Worm (Caenorhabditis elegans) whole organism, midembryonic: ENCODE measurements around the gene pek-1.

Source experiments
- T22C8.4 ChIP-seq: fragments of 200-800 bp; sonication (Bioruptor generic); IDR thresholded peaks from 2 replicates; pipeline ENCODE4 v1.3.6; 2022; ENCODE audit warnings: missing genetic modification characterization, missing compliant biosample characterization
- cog-1 ChIP-seq: sonication (generic microtip); optimal IDR thresholded peaks from 2 replicates; lab custom pipeline; 2016; ENCODE audit warnings: missing genetic modification characterization, missing compliant biosample characterization
- flt-1 ChIP-seq: fragments of 200-800 bp; sonication (Bioruptor generic); IDR thresholded peaks from 2 replicates; pipeline ENCODE4 v1.3.6; 2022; ENCODE audit warnings: missing genetic modification characterization, missing compliant biosample characterization
- klf-2 ChIP-seq: fragments of 200-800 bp; sonication (Bioruptor generic); conservative IDR thresholded peaks from 2 replicates; pipeline ENCODE4 v1.3.6; 2022; ENCODE audit warnings: missing genetic modification reagents, missing genetic modification characterization, missing compliant biosample characterization
- med-1 ChIP-seq: sonication (generic microtip); optimal IDR thresholded peaks from 2 replicates; lab custom pipeline; 2017; ENCODE audit warnings: missing genetic modification characterization, mild to moderate bottlenecking, missing compliant biosample characterization, antibody characterized with exemption, missing genetic modification reagents; ENCODE audit not compliant: insufficient read depth
- ref-1 ChIP-seq: fragments of 200-800 bp; sonication (Bioruptor generic); conservative IDR thresholded peaks from 2 replicates; pipeline ENCODE4 v1.3.6; 2022; ENCODE audit warnings: missing genetic modification reagents, missing genetic modification characterization, missing compliant biosample characterization
- tab-1 ChIP-seq: fragments of 200-800 bp; sonication (Bioruptor generic); IDR thresholded peaks from 2 replicates; pipeline ENCODE4 v1.3.6; 2022; ENCODE audit warnings: missing genetic modification characterization, missing compliant biosample characterization
- ztf-23 ChIP-seq: fragments of 200-800 bp; sonication (Bioruptor generic); IDR thresholded peaks from 2 replicates; pipeline ENCODE4 v1.3.6; 2022; ENCODE audit warnings: missing genetic modification reagents, missing genetic modification characterization, missing compliant biosample characterization
- ztf-29 ChIP-seq: fragments of 200-800 bp; sonication (Bioruptor generic); IDR thresholded peaks from 2 replicates; pipeline ENCODE4 v1.3.6; 2022; ENCODE audit warnings: missing genetic modification reagents, missing genetic modification characterization, missing compliant biosample characterization

Gene pek-1

DNA sequence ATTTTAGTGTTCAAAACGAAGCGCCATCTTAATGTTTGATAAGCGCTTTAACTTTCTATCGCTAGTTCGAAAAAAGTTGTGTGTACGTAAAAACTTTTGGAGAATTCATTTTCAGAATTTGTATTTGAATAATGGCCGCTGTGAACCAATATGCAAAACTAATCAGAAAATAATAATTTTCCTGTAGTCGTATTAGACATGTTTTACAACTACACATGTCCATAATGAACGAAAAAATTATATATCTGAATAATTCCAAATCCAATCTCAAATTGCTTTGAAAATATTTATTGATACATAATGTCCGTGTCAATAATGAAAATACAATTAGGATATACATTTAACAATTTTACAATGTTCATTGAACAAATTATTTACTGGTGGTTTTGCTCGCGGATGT, 7.9 kb downstream of the pek-1 start:
- TF ChIP-seq ztf-23 (GFP tag; lab: Robert Waterston, UW) (no peak), flt-1 (GFP tag; lab: Robert Waterston, UW) (no peak), cog-1 (no peak), ztf-29 (GFP tag; lab: Robert Waterston, UW) (no peak), klf-2 (GFP tag; lab: Robert Waterston, UW) (no peak)

DNA sequence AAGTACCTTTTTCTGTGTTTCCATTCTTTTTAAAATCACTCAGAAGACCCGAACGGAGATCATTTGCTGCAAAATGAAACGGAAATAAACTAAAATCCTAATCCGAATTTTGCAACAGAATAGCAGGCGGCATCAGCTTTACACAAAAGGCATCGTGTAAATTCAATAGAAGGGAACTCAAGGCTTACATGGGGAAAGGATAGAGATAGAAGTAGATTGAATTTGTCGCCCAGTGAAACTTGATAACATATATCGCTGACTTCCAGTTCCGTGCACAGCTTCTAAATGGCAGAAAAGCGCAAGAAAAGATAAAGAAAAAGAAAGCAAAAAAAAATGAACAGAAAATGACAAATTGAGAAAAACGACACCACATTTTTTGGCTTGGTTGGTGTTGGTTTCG, 8.8 kb downstream of the pek-1 start, which contains the start of gene slo-2:
Gene slo-2, minus strand, starts transcription at position 24 of the 400 bp plus-strand sequence.
- TF ChIP-seq ztf-23 (GFP tag; lab: Robert Waterston, UW) (no peak), flt-1 (GFP tag; lab: Robert Waterston, UW) (no peak), ref-1 (GFP tag; lab: Robert Waterston, UW) (no peak), cog-1 (no peak), T22C8.4 (GFP tag; lab: Robert Waterston, UW) (no peak), ztf-29 (GFP tag; lab: Robert Waterston, UW) (no peak), med-1 (GFP tag; lab: Kevin White, UChicago) (no peak), tab-1 (no peak), klf-2 (GFP tag; lab: Robert Waterston, UW) (no peak)

DNA sequence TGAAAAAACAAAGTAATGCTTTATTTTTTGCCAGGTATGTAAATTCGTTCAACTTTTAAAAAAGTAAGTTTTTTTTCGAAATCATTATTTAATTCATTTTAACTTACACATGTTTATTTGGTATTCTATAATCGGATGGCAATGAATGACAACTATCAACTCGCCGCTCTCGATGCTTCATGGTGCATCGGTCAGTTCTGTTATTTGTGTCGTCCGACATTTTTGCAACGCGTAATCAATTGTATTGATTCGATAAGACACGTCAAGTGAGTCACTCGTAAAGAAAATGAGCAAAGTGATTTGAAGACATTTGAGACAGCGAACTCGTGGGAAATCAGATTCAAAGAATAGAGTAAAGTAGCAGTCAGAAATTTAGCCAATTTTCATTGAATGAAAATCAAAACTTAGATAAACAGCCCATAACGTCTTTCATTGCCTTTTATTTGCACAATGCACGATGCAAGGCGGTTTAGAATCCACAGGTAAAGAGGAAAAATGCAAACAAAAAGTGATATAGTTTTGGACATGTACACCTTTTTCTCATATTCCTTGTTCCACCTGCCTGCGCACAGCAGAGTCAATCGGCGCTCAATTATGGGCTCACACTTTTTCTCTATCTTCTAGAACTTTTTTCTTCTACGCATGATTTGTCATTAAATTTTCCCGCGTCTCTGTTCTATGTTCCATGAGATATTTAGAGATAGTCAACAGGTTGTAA, 14.1 kb downstream of the pek-1 start:
- TF ChIP-seq ref-1 (GFP tag; lab: Robert Waterston, UW) (no peak), med-1 (GFP tag; lab: Kevin White, UChicago) (no peak), T22C8.4 (GFP tag; lab: Robert Waterston, UW) (no peak), ztf-29 (GFP tag; lab: Robert Waterston, UW) (no peak), ztf-23 (GFP tag; lab: Robert Waterston, UW) (no peak), flt-1 (GFP tag; lab: Robert Waterston, UW) (no peak), cog-1 (no peak), tab-1 (no peak), klf-2 (GFP tag; lab: Robert Waterston, UW) (no peak)

DNA sequence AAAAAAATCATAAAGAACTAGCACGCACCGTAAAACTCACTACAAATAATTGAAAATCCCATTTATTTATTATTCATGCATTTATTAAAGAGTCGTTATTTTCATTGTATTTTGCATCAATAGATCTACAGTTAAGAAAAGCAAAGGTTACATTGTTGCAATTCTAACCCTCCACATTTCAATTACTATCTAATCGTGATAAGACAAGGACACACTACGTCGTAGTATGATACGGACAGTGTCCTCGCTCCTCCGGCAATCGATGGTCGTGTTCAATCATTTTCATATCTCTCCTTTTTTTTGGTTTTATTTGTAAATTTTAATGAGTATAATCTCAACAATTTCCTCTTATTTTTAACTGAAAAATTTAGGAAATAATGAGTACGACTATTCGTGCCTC, 21.8 kb downstream of the pek-1 start, which contains the start of gene prx-12:
Gene prx-12, plus strand, starts transcription at position 371 of the 400 bp plus-strand sequence.
- TF ChIP-seq flt-1 (GFP tag; lab: Robert Waterston, UW) = no peak
- TF ChIP-seq T22C8.4 (GFP tag; lab: Robert Waterston, UW) = no peak
- TF ChIP-seq ztf-29 (GFP tag; lab: Robert Waterston, UW) = no peak
- TF ChIP-seq klf-2 (GFP tag; lab: Robert Waterston, UW) = no peak
- TF ChIP-seq med-1 (GFP tag; lab: Kevin White, UChicago) = no peak
- no peak for TF ChIP-seq cog-1
- no peak for TF ChIP-seq ref-1 (GFP tag; lab: Robert Waterston, UW)
- TF ChIP-seq tab-1 = no peak
- no peak for TF ChIP-seq ztf-23 (GFP tag; lab: Robert Waterston, UW)

DNA sequence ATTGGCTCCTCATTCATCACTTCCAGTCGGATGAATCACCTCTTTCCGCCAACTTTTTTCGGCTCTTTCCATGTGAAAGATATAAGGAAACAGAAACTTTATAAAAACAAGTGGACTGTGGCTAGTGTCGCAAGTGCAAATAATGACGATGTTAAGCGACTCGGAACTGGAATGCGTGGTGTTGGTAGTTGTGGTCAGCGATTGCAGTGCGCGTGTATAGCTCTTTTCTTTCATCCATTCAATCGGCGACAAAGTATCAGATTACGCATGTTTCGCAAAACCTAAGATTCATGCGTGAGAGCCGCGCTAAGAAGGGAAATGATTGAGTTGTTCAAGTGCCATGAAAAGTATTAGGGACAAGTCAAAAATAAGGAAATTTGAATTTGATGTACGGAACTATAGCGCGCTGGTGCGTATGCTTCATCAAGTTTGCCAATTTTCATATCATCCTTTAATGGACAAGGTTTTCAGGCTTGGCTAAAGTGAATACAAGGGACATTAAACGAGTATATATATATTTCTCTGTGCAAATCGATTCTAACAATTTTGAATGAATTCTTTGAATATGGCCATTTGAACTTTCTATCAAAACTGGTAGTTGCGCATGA, 26.9 kb downstream of the pek-1 start:
- no peak for TF ChIP-seq klf-2 (GFP tag; lab: Robert Waterston, UW)
- no peak for TF ChIP-seq ztf-29 (GFP tag; lab: Robert Waterston, UW)
- TF ChIP-seq cog-1 = no peak
- TF ChIP-seq flt-1 (GFP tag; lab: Robert Waterston, UW) = no peak
- no peak for TF ChIP-seq ref-1 (GFP tag; lab: Robert Waterston, UW)
- TF ChIP-seq ztf-23 (GFP tag; lab: Robert Waterston, UW) = no peak
- no peak for TF ChIP-seq T22C8.4 (GFP tag; lab: Robert Waterston, UW)
- TF ChIP-seq med-1 (GFP tag; lab: Kevin White, UChicago) = no peak
- no peak for TF ChIP-seq tab-1

DNA sequence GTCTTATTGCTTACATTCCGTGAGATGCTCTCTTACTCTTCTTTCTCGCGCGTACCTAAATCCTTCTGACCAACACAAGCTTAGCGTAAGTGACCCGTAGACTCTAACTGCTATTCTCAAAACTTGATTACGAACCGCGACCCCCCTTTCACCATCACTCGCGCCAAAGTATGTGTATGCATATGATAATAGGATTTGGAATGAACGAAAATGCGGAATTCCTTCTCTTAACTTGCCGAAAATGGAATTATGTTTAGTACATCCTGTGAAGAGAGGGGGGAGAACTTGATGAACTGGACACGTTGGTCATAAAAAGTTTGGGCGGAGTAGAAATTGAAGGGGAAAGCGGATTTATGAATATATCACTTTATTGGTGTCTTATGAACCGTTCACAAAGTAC, 27.8 kb downstream of the pek-1 start:
- TF ChIP-seq tab-1 = no peak
- no peak for TF ChIP-seq cog-1
- TF ChIP-seq T22C8.4 (GFP tag; lab: Robert Waterston, UW) = no peak
- no peak for TF ChIP-seq ztf-29 (GFP tag; lab: Robert Waterston, UW)
- no peak for TF ChIP-seq klf-2 (GFP tag; lab: Robert Waterston, UW)
- no peak for TF ChIP-seq flt-1 (GFP tag; lab: Robert Waterston, UW)
- TF ChIP-seq ztf-23 (GFP tag; lab: Robert Waterston, UW) = no peak
- TF ChIP-seq ref-1 (GFP tag; lab: Robert Waterston, UW) = no peak
- no peak for TF ChIP-seq med-1 (GFP tag; lab: Kevin White, UChicago)

DNA sequence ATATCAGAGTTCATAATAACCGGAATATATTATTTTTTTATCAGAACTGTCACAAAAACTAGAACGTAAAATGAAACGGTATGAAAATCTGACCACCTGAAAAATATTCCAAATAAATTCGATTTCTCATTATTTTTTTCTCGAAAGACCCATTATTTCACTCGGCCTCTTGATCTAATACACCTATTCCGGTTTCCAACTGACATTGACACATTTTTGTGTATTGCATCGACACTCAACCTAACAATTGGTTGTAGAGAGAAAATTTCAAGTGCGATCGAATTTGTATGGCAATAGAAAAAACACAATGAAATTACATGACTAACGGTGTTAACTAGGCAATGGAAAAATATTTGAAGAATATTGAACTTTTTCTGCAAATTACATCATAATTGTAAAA, 28.8 kb downstream of the pek-1 start:
- TF ChIP-seq flt-1 (GFP tag; lab: Robert Waterston, UW) (no peak), T22C8.4 (GFP tag; lab: Robert Waterston, UW) (no peak), tab-1 (no peak), ztf-23 (GFP tag; lab: Robert Waterston, UW) (no peak), klf-2 (GFP tag; lab: Robert Waterston, UW) (no peak), med-1 (GFP tag; lab: Kevin White, UChicago) (no peak)

DNA sequence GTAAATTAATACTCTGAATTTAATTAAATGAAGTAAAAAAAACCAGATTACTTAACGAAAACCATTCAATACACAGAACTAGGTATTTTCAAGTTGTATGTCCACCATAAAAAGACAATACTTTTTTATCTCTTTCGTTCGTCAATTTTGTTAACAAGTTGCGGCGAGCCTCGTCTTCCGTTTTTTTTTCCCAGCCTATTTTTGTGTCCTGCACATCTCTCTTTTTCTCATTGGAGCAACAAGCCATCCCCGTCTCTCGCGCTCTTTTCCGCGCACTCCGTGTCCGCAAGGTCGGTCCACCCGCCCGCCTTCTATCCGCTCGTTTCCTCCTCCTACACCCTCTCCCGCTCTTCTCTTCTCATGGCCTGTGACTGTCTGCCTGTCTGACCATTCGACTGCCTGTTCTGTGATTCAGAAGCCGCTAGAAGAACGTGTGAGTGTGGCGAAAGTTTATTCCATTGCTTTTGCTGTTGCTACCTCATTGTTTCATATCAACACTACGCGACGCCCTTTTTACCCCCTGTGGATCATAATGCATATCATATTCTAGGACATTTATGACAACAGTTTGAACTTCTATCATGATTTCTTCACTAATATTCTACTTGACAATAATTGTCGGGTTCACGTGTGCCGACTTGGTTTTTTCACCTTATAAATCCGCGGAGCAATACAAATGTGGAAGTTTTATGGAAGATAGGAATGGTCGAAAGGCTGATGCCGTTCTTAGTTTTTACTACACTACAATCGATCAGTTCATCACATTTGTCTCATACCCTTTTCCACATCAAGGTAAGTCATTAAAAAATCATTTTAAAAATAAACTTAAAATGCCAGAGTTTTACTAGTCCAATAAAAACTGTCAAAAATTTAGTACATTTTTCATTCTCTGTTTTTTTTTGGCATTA, 29.9 kb downstream of the pek-1 start, which contains the start of the genes F08B12.11 and prmn-1:
Gene F08B12.11, plus strand, starts transcription at position 521 of the 908 bp plus-strand sequence.
Gene prmn-1, plus strand, starts transcription at position 551 of the 908 bp plus-strand sequence.
- TF ChIP-seq klf-2 (GFP tag; lab: Robert Waterston, UW) (no peak), ztf-23 (GFP tag; lab: Robert Waterston, UW) (peak; percentile 50; the same call in 1 of the 2 replicates), ztf-29 (GFP tag; lab: Robert Waterston, UW) (peak; percentile 46; the same call in 1 of the 2 replicates)
